Worm (Caenorhabditis elegans) whole organism, young adult: ENCODE measurements around the gene ZC239.4.
A peak's percentile ranks its signal among the peaks of the same experiment; 100 is the strongest.

Experiments used
- C17E4.6 ChIP-seq: fragments of 200-800 bp; sonication (Bioruptor generic); IDR thresholded peaks from 2 replicates; pipeline ENCODE4 v1.3.6; 2022; ENCODE audit warnings: missing genetic modification reagents, missing genetic modification characterization, missing compliant biosample characterization
- F37B4.10 ChIP-seq: fragments of 200-800 bp; sonication (Bioruptor generic); IDR thresholded peaks from 2 replicates; pipeline ENCODE4 v1.3.6; 2022; ENCODE audit warnings: missing genetic modification characterization, missing compliant biosample characterization
- F39B2.1 ChIP-seq: fragments of 200-800 bp; sonication (Bioruptor generic); IDR thresholded peaks from 2 replicates; pipeline ENCODE4 v1.3.6; 2022; ENCODE audit warnings: missing genetic modification reagents, missing genetic modification characterization, missing compliant biosample characterization
- F49E8.2 ChIP-seq: sonication (generic microtip); optimal IDR thresholded peaks from 3 replicates; lab custom pipeline; 2017; ENCODE audit warnings: missing genetic modification characterization, mild to moderate bottlenecking, missing compliant biosample characterization, antibody characterized with exemption, moderate library complexity; ENCODE audit not compliant: insufficient read depth
- F52B5.7 ChIP-seq: sonication (generic microtip); optimal IDR thresholded peaks from 2 replicates; lab custom pipeline; 2016; ENCODE audit warnings: mild to moderate bottlenecking, missing genetic modification characterization, missing compliant biosample characterization
- Y67H2A.10 ChIP-seq: fragments of 200-800 bp; sonication (Bioruptor generic); conservative IDR thresholded peaks from 2 replicates; pipeline ENCODE4 v1.3.6; 2022; ENCODE audit warnings: missing genetic modification reagents, missing genetic modification characterization, missing compliant biosample characterization
- Y79H2A.3 ChIP-seq: fragments of 200-800 bp; sonication (Bioruptor generic); conservative IDR thresholded peaks from 2 replicates; pipeline ENCODE4 v1.3.6; 2022; ENCODE audit warnings: missing genetic modification reagents, missing genetic modification characterization, missing compliant biosample characterization
- Y95B8A.8 ChIP-seq: fragments of 200-800 bp; sonication (Bioruptor generic); IDR thresholded peaks from 2 replicates; pipeline ENCODE4 v1.3.6; 2022; ENCODE audit warnings: missing genetic modification reagents, missing genetic modification characterization, missing compliant biosample characterization
- ama-1 ChIP-seq, 3 experiments: fragments of 150-350 bp in 1 of 3; sonication (generic microtip) in 2 of 3; optimal IDR thresholded peaks; 2 replicates each; lab custom pipeline; 2014 to 2018; ENCODE audit warnings: missing biosample characterization in 2 of 3, missing genetic modification characterization in 2 of 3, missing genetic modification reagents in 2 of 3
- aptf-2 ChIP-seq: fragments of 200-800 bp; sonication (Bioruptor generic); conservative IDR thresholded peaks from 2 replicates; pipeline ENCODE4 v1.3.6; 2022; ENCODE audit warnings: missing genetic modification reagents, missing genetic modification characterization, missing compliant biosample characterization
- attf-5 ChIP-seq: fragments of 200-800 bp; sonication (Bioruptor generic); optimal IDR thresholded peaks from 2 replicates; lab custom pipeline; 2018; ENCODE audit warnings: mild to moderate bottlenecking, missing genetic modification characterization, missing compliant biosample characterization
- cebp-1 ChIP-seq, 2 experiments: fragments of 200-800 bp in 1 of 2; sonication (Bioruptor generic) in 1 of 2; sonication (generic microtip) in 1 of 2; IDR thresholded peaks in 1 of 2; optimal IDR thresholded peaks in 1 of 2; 2 replicates each; pipeline versions ENCODE4 v1.3.6 to Lab custom; 2017 to 2022; ENCODE audit warnings: missing compliant biosample characterization in 2 of 2, missing genetic modification characterization in 2 of 2, mild to moderate bottlenecking in 1 of 2, missing genetic modification reagents in 1 of 2, moderate library complexity in 1 of 2
- cebp-2 ChIP-seq: fragments of 200-800 bp; sonication (Bioruptor generic); IDR thresholded peaks from 2 replicates; pipeline ENCODE4 v1.3.6; 2022; ENCODE audit warnings: missing genetic modification characterization, missing compliant biosample characterization
- ceh-91 ChIP-seq: fragments of 200-800 bp; sonication (Bioruptor generic); IDR thresholded peaks from 2 replicates; pipeline ENCODE4 v1.3.6; 2022; ENCODE audit warnings: missing genetic modification reagents, missing genetic modification characterization, missing compliant biosample characterization
- egl-18 ChIP-seq: fragments of 200-800 bp; sonication (Bioruptor generic); IDR thresholded peaks from 2 replicates; pipeline ENCODE4 v1.3.6; 2022; ENCODE audit warnings: missing genetic modification reagents, missing genetic modification characterization, missing compliant biosample characterization
- hlh-26 ChIP-seq: fragments of 200-800 bp; sonication (Bioruptor generic); conservative IDR thresholded peaks from 2 replicates; pipeline ENCODE4 v1.3.6; 2022; ENCODE audit warnings: missing genetic modification reagents, missing genetic modification characterization, missing compliant biosample characterization
- lag-1 ChIP-seq: fragments of 200-800 bp; sonication (Bioruptor generic); IDR thresholded peaks from 2 replicates; pipeline ENCODE4 v1.3.6; 2022; ENCODE audit warnings: missing genetic modification reagents, missing genetic modification characterization, missing compliant biosample characterization
- lin-35 ChIP-seq, 3 experiments: fragments of 150-350 bp in 2 of 3; sonication (generic microtip) in 1 of 3; optimal IDR thresholded peaks; 2 replicates each; lab custom pipeline; 2014 to 2018; ENCODE audit warnings: missing biosample characterization in 3 of 3, missing genetic modification characterization in 3 of 3, missing genetic modification reagents in 3 of 3
- lsl-1 ChIP-seq: fragments of 200-800 bp; sonication (Bioruptor generic); optimal IDR thresholded peaks from 2 replicates; lab custom pipeline; 2018; ENCODE audit warnings: mild to moderate bottlenecking, missing genetic modification characterization, moderate library complexity, missing compliant biosample characterization
- lsy-27 ChIP-seq: sonication (generic microtip); optimal IDR thresholded peaks from 2 replicates; lab custom pipeline; 2017; ENCODE audit warnings: missing genetic modification characterization, mild to moderate bottlenecking, missing compliant biosample characterization, antibody characterized with exemption, missing genotype, borderline replicate concordance; ENCODE audit not compliant: insufficient read depth
- nhr-80 ChIP-seq: sonication (generic microtip); optimal IDR thresholded peaks from 2 replicates; lab custom pipeline; 2016; ENCODE audit warnings: missing genetic modification characterization, missing compliant biosample characterization
- rec-8 ChIP-seq, 2 experiments: sonication (generic microtip); optimal IDR thresholded peaks; 2 replicates each; lab custom pipeline; 2016; ENCODE audit warnings: mild to moderate bottlenecking in 2 of 2, missing genetic modification characterization in 2 of 2, missing genetic modification reagents in 2 of 2, missing genotype in 2 of 2, missing biosample characterization in 1 of 2, missing compliant biosample characterization in 1 of 2, moderate library complexity in 1 of 2
- snpc-1.1 ChIP-seq: sonication (generic microtip); optimal IDR thresholded peaks from 2 replicates; lab custom pipeline; 2017; ENCODE audit warnings: missing genetic modification characterization, mild to moderate bottlenecking, missing compliant biosample characterization, antibody characterized with exemption, moderate library complexity, missing genotype, missing genetic modification reagents; ENCODE audit not compliant: insufficient read depth
- snpc-1.3 ChIP-seq: sonication (generic microtip); optimal IDR thresholded peaks from 2 replicates; lab custom pipeline; 2017; ENCODE audit warnings: missing genetic modification characterization, mild to moderate bottlenecking, missing compliant biosample characterization, antibody characterized with exemption, moderate library complexity, missing genotype, missing genetic modification reagents; ENCODE audit not compliant: insufficient read depth
- snpc-3.4 ChIP-seq: sonication (generic microtip); optimal IDR thresholded peaks from 2 replicates; lab custom pipeline; 2017; ENCODE audit warnings: missing genetic modification characterization, mild to moderate bottlenecking, missing compliant biosample characterization, antibody characterized with exemption, moderate library complexity, missing genotype, missing genetic modification reagents
- somi-1 ChIP-seq: fragments of 200-800 bp; sonication (Bioruptor generic); optimal IDR thresholded peaks from 2 replicates; lab custom pipeline; 2018; ENCODE audit warnings: mild to moderate bottlenecking, missing genetic modification characterization, missing compliant biosample characterization
- unc-62 ChIP-seq: fragments of 150-350 bp; optimal IDR thresholded peaks from 2 replicates; lab custom pipeline; 2014; ENCODE audit warnings: missing biosample characterization, missing genetic modification reagents, missing genetic modification characterization
- ztf-3 ChIP-seq: fragments of 200-800 bp; sonication (Bioruptor generic); optimal IDR thresholded peaks from 2 replicates; lab custom pipeline; 2018; ENCODE audit warnings: mild to moderate bottlenecking, missing genetic modification characterization, missing compliant biosample characterization

Gene ZC239.4

ce11 chrII:3221730-3222129, 7.7 kb downstream of the ZC239.4 start, which contains the start of gene ZC239.14:
Gene ZC239.14 (minus strand): TSS chrII:3222034.
- TF ChIP-seq attf-5 (no peak), C17E4.6 (GFP tag; lab: Robert Waterston, UW) (no peak), lsy-27 (tag; lab: Kevin White, UChicago) (no peak), lin-35 (GFP tag; optimal IDR thresholded peaks at IDR 0.05; lab: Kevin White, UChicago) (no peak), lag-1 (GFP tag; lab: Robert Waterston, UW) (no peak)

ce11 chrII:3222686-3223085, 8.7 kb downstream of the ZC239.4 start, which contains the start of gene ZC239.13:
Gene ZC239.13 (minus strand): TSS chrII:3222839.
- no peak for TF ChIP-seq Y67H2A.10 (GFP tag; lab: Robert Waterston, UW)
- no peak for TF ChIP-seq F37B4.10
- peak; percentile 74; the same call in 1 of the 2 replicates for TF ChIP-seq cebp-1 (GFP tag; IDR thresholded peaks at IDR 0.05; lab: Robert Waterston, UW)
- TF ChIP-seq cebp-1 (tag; optimal IDR thresholded peaks at IDR 0.05; lab: Kevin White, UChicago): peak; percentile 78
- TF ChIP-seq, all 124 proteins: peak for 1

ce11 chrII:3224631-3225030, 10.6 kb downstream of the ZC239.4 start, which contains the start of gene ZC239.15:
Gene ZC239.15 (minus strand): TSS chrII:3224731.
- TF ChIP-seq snpc-1.1: no peak
- no peak for TF ChIP-seq Y79H2A.3 (GFP tag; lab: Robert Waterston, UW)
- no peak for TF ChIP-seq Y95B8A.8
- no peak for TF ChIP-seq lsy-27 (tag; lab: Kevin White, UChicago)
- no peak for TF ChIP-seq egl-18 (GFP tag; lab: Robert Waterston, UW)
- no peak for TF ChIP-seq aptf-2 (GFP tag; lab: Robert Waterston, UW)
- no peak for TF ChIP-seq rec-8 (tag; optimal IDR thresholded peaks at IDR 0.05; lab: Kevin White, UChicago)
- no peak for TF ChIP-seq F49E8.2 (tag; lab: Kevin White, UChicago)
- no peak for TF ChIP-seq lsl-1 (GFP tag; lab: Kevin White, UChicago)
- TF ChIP-seq cebp-2: no peak
- no peak for TF ChIP-seq F39B2.1 (GFP tag; lab: Robert Waterston, UW)
- no peak for TF ChIP-seq ceh-91
- TF ChIP-seq F52B5.7 (tag; lab: Kevin White, UChicago): no peak
- TF ChIP-seq ztf-3 (GFP tag; lab: Kevin White, UChicago): no peak
- TF ChIP-seq snpc-3.4 (tag; lab: Kevin White, UChicago): no peak
- TF ChIP-seq ama-1 (optimal IDR thresholded peaks at IDR 0.05; lab: Kevin White, UChicago): no peak
- no peak for TF ChIP-seq ama-1 (GFP tag; optimal IDR thresholded peaks at IDR 0.05; lab: Kevin White, UChicago)
- TF ChIP-seq hlh-26 (GFP tag; lab: Robert Waterston, UW): no peak

ce11 chrII:3225200-3225599, 11.2 kb downstream of the ZC239.4 start, which contains the start of gene ZC239.16:
Gene ZC239.16 (minus strand): TSS chrII:3225319.
- TF ChIP-seq somi-1 (GFP tag; lab: Kevin White, UChicago) (no peak), nhr-80 (tag; lab: Kevin White, UChicago) (peak; percentile 13)

- TF ChIP-seq snpc-1.3 (tag; lab: Kevin White, UChicago) (no peak), unc-62 (GFP tag; lab: Kevin White, UChicago) (no peak), lsl-1 (GFP tag; lab: Kevin White, UChicago) (no peak)
- TF ChIP-seq, all 124 proteins: peak for 0
Observed at ce11 chrII:3225780-3226179, 11.8 kb downstream of the ZC239.4 start, which contains the start of gene ZC239.17. Gene ZC239.17 (minus strand): TSS chrII:3225880.
